Fruit fly (Drosophila melanogaster): Measurements from ENCODE around the gene spartin.

spartin gene

dm6 chr3R:4694805-4695204, 40.2 kb downstream of the spartin start:
- TF ChIP-seq CG6765 (GFP tag; optimal IDR thresholded peaks at IDR 0.05), result no peak
- TF ChIP-seq Asciz (GFP tag; optimal IDR thresholded peaks at IDR 0.05), result peak; percentile 11
- no peak for TF ChIP-seq CG31224 (GFP tag; IDR thresholded peaks at IDR 0.05)
- peak; percentile 35 for TF ChIP-seq ATbp (GFP tag; optimal IDR thresholded peaks at IDR 0.05)
- peak; percentile 63 for TF ChIP-seq sens (GFP tag)
- TF ChIP-seq CG1603 (tag; optimal IDR thresholded peaks at IDR 0.05), result no peak
- peak; percentile 1 for TF ChIP-seq CTCF (GFP tag; optimal IDR thresholded peaks at IDR 0.05)

DNA sequence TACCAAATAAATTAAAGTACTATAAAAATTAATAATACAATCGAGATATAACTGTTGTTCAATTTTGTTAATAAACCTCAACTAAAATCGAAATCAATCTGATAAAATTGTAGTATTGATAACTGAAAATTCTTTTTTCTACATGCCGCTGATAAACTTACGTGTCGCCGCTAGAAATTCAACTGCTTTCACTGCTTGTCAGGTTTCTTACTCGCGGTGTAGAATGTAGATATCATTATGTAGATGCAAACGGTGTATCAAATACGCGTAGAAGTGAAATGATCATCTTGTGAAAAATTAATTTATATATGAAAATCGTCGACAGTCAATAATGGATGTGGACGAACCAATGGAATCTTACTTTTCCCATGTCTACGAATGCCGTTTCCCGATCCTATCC, 50.6 kb downstream of the spartin start:
- TF ChIP-seq CG14860 (GFP tag; IDR thresholded peaks at IDR 0.05; ENCODE audit: partially characterized antibody) (0 out of 3 replicates have a peak, but pooled peaks have one; percentile 16), fd96Cb (tag; optimal IDR thresholded peaks at IDR 0.05) (no peak), fu2 (GFP tag; optimal IDR thresholded peaks at IDR 0.05) (no peak), Xbp1 (GFP tag; optimal IDR thresholded peaks at IDR 0.05) (peak; percentile 40), stwl (tag; optimal IDR thresholded peaks at IDR 0.05) (peak; percentile 31), Opbp (GFP tag; IDR thresholded peaks at IDR 0.05; ENCODE audit: partially characterized antibody) (peak; percentile 55; the same call in 2 of the 3 replicates), CG7963 (GFP tag; IDR thresholded peaks at IDR 0.05; ENCODE audit: partially characterized antibody) (peak; percentile 61; the same call in 2 of the 3 replicates), inv (GFP tag; IDR thresholded peaks at IDR 0.05; ENCODE audit: partially characterized antibody) (0 out of 2 replicates have a peak, but pooled peaks have one; percentile 22), hb (GFP tag; IDR thresholded peaks at IDR 0.05; ENCODE audit: partially characterized antibody) (peak; percentile 50; the same call in 1 of the 3 replicates), Bgb (GFP tag; IDR thresholded peaks at IDR 0.05; ENCODE audit: partially characterized antibody) (peak; percentile 77), pho (GFP tag; optimal IDR thresholded peaks at IDR 0.05) (peak; percentile 3), CG1647 (GFP tag; optimal IDR thresholded peaks at IDR 0.05) (no peak), pita (GFP tag; optimal IDR thresholded peaks at IDR 0.05) (peak; percentile 11), Ets65A (GFP tag) (peak; percentile 94), CG16813 (GFP tag; IDR thresholded peaks at IDR 0.05; ENCODE audit: partially characterized antibody) (peak; percentile 68), knrl (GFP tag; IDR thresholded peaks at IDR 0.05; ENCODE audit: partially characterized antibody) (peak; percentile 63), salm (tag; optimal IDR thresholded peaks at IDR 0.05) (no peak), CG2199 (GFP tag; IDR thresholded peaks at IDR 0.05) (peak; percentile 98), CG9797 (GFP tag; optimal IDR thresholded peaks at IDR 0.05) (no peak), CG42726 (GFP tag; IDR thresholded peaks at IDR 0.05; ENCODE audit: partially characterized antibody) (peak; percentile 79), bbx (GFP tag; IDR thresholded peaks at IDR 0.05; ENCODE audit: partially characterized antibody) (peak; percentile 46), Scr (GFP tag; IDR thresholded peaks at IDR 0.05; ENCODE audit: partially characterized antibody) (peak; percentile 22; the same call in 1 of the 2 replicates), CG3281 (GFP tag; optimal IDR thresholded peaks at IDR 0.05) (no peak), CG8290 (GFP tag; optimal IDR thresholded peaks at IDR 0.05) (peak; percentile 27), CG8290 (tag; optimal IDR thresholded peaks at IDR 0.05) (no peak), Lhr (GFP tag; optimal IDR thresholded peaks at IDR 0.05) (peak; percentile 25), Pdp1 (GFP tag; optimal IDR thresholded peaks at IDR 0.05) (no peak), CG11085 (GFP tag; IDR thresholded peaks at IDR 0.05) (peak; percentile 18; the same call in 1 of the 2 replicates), CG11456 (GFP tag; IDR thresholded peaks at IDR 0.05) (0 out of 3 replicates have a peak, but pooled peaks have one; percentile 5), CG6791 (GFP tag; IDR thresholded peaks at IDR 0.05; ENCODE audit: partially characterized antibody) (peak; percentile 70; the same call in 2 of the 3 replicates), chinmo (GFP tag; IDR thresholded peaks at IDR 0.05; ENCODE audit: partially characterized antibody) (0 out of 4 replicates have a peak, but pooled peaks have one; percentile 12), CTCF (GFP tag; optimal IDR thresholded peaks at IDR 0.05) (peak; percentile 82), dati (GFP tag; IDR thresholded peaks at IDR 0.05) (no peak), pan (optimal IDR thresholded peaks at IDR 0.05) (no peak), pan (GFP tag; optimal IDR thresholded peaks at IDR 0.05 in 1 of 2, IDR thresholded peaks at IDR 0.05 in 1 of 2) (no peak), amos (GFP tag; IDR thresholded peaks at IDR 0.05; ENCODE audit: partially characterized antibody) (peak; percentile 76), Myb (GFP tag; optimal IDR thresholded peaks at IDR 0.05) (peak; percentile 0), nerfin-2 (GFP tag; IDR thresholded peaks at IDR 0.05; ENCODE audit: partially characterized antibody) (0 out of 2 replicates have a peak, but pooled peaks have one; percentile 26), CG31365 (tag; optimal IDR thresholded peaks at IDR 0.05) (peak; percentile 90), Hr51 (GFP tag; optimal IDR thresholded peaks at IDR 0.05) (no peak), crp (GFP tag; optimal IDR thresholded peaks at IDR 0.05) (no peak)

Measured in whole organism, embryonic.